Worm (Caenorhabditis elegans): ENCODE results near the gene ced-2.

DNA sequence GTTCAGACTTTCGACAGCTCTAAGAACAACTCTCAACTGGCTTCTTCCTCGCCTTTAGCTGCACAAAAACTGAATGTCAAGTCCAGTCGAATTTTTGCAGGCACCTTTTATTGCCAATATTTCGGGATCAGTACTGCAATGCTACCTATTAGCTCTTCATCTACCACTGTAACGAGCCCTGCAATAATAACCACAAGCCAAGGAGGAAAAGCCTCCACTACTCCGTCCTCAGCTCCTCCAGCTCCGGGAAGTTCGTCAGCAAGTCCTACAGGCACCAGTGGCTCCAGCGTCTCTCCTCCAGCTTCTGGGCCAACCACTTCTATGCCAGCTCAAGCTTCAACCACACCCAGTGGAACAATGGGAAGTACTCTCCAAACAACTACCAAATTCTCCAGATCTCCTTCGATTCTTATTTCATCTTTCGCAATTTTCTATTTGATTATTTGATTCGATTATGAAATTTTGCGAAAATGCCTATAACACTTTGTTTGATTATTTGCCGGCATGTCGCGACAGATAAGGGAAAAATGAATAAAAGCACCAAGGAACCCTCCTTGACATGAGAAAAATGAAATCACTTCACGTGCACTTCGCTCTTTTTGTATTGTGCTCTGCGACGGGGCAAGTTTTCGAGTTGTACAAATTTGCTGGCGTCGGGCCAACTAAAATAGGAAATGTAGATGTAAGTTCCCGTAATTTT is 41.9 kb upstream of the ced-2 start, which contains the start of gene C34H4.1:
- TF ChIP-seq pes-1 (GFP tag; IDR thresholded peaks at IDR 0.05), result no peak
- TF ChIP-seq ama-1 (optimal IDR thresholded peaks at IDR 0.05), result no peak
- TF ChIP-seq aly-1 (tag; optimal IDR thresholded peaks at IDR 0.05), result no peak
- TF ChIP-seq flt-1 (GFP tag; IDR thresholded peaks at IDR 0.05), result no peak
- no peak for TF ChIP-seq ceh-36 (tag; optimal IDR thresholded peaks at IDR 0.05)
